Fruit fly (Drosophila melanogaster) whole organism, pupa: ENCODE data around the gene faf.

Experiments used
- CG15710 ChIP-seq: fragments of 200-800 bp; sonication (Bioruptor generic); optimal IDR thresholded peaks from 2 replicates; lab custom pipeline; 2018; ENCODE audit warnings: missing biosample characterization, mild to moderate bottlenecking, missing genetic modification characterization, moderate library complexity
- CG32121 ChIP-seq: fragments of 200-800 bp; sonication (Bioruptor generic); IDR thresholded peaks from 2 replicates; pipeline ENCODE4 v1.3.6; 2022; ENCODE audit warnings: missing biosample characterization, missing genetic modification characterization
- CG34367 ChIP-seq: fragments of 200-800 bp; sonication (Bioruptor generic); optimal IDR thresholded peaks from 2 replicates; lab custom pipeline; 2018; ENCODE audit warnings: missing biosample characterization, mild to moderate bottlenecking, missing genetic modification characterization
- CG8159 ChIP-seq: fragments of 200-800 bp; sonication (Bioruptor generic); optimal IDR thresholded peaks from 3 replicates; lab custom pipeline; 2018; ENCODE audit warnings: missing biosample characterization, mild to moderate bottlenecking, missing genetic modification characterization, moderate library complexity
- CG8301 ChIP-seq: fragments of 200-800 bp; sonication (Bioruptor generic); optimal IDR thresholded peaks from 2 replicates; lab custom pipeline; 2018; ENCODE audit warnings: missing biosample characterization, mild to moderate bottlenecking, missing genetic modification characterization
- CG9948 ChIP-seq: fragments of 200-800 bp; sonication (Bioruptor generic); optimal IDR thresholded peaks from 2 replicates; lab custom pipeline; 2018; ENCODE audit warnings: missing biosample characterization, mild to moderate bottlenecking, missing genetic modification characterization, moderate library complexity
- EcR ChIP-seq: fragments of 200-800 bp; sonication (Bioruptor generic); optimal IDR thresholded peaks from 3 replicates; lab custom pipeline; 2019; ENCODE audit warnings: missing biosample characterization, missing genetic modification characterization, mild to moderate bottlenecking, moderate library complexity, missing genetic modification reagents
- Pif1B ChIP-seq: fragments of 200-800 bp; sonication (Bioruptor generic); optimal IDR thresholded peaks from 3 replicates; lab custom pipeline; 2016; ENCODE audit warnings: missing biosample characterization, missing genetic modification characterization
- fd96Ca ChIP-seq: fragments of 200-800 bp; sonication (Bioruptor generic); IDR thresholded peaks from 3 replicates; pipeline ENCODE4 v1.3.6; 2022; ENCODE audit warnings: missing biosample characterization, missing genetic modification characterization
- rn ChIP-seq: fragments of 200-800 bp; sonication (Bioruptor generic); IDR thresholded peaks from 2 replicates; pipeline ENCODE4 v1.3.6; 2022; ENCODE audit warnings: missing biosample characterization, missing genetic modification characterization

DNA sequence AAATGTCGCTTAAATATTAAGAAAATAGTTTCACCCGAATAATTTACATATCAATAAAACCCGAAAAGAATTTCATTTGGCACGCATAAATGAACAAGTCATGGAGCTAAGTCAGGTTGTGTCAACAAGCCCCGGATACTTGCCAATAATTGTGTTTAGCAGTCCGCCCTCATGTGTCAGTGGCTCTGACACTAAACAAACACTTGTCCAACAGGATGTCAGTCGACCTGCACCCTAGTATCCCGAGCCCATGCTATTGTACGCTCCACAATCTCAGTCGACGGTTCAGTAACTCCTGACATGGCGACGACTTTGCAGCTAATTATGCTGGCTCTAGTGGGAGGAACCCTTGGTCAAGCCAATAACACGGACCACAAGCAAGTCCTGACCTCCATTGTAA, 23.8 kb downstream of the faf start, which contains the start of gene Ir100a:
- no peak for TF ChIP-seq Pif1B (GFP tag; lab: Kevin White, UChicago)
- no peak for TF ChIP-seq CG8301 (tag; lab: Kevin White, UChicago)
- TF ChIP-seq CG32121: no peak
- TF ChIP-seq CG15710 (tag; lab: Kevin White, UChicago): no peak
- no peak for TF ChIP-seq CG34367
- no peak for TF ChIP-seq EcR (GFP tag; lab: Kevin White, UChicago)
- no peak for TF ChIP-seq CG9948 (tag; lab: Kevin White, UChicago)
- no peak for TF ChIP-seq CG8159 (tag; lab: Kevin White, UChicago)
- TF ChIP-seq rn (GFP tag; lab: Robert Waterston, UW): no peak
- TF ChIP-seq fd96Ca (GFP tag; lab: Robert Waterston, UW): no peak
